Worm (Caenorhabditis elegans) whole organism, L3 larva: ENCODE measurements around the gene srbc-26.

ENCODE experiments used
- R02D3.7 ChIP-seq: fragments of 150-350 bp; optimal IDR thresholded peaks from 2 replicates; lab custom pipeline; 2014; ENCODE audit warnings: missing biosample characterization, missing genetic modification characterization
- aly-2 ChIP-seq: fragments of 150-350 bp; optimal IDR thresholded peaks from 2 replicates; lab custom pipeline; 2014; ENCODE audit warnings: missing biosample characterization, missing genetic modification characterization
- ama-1 ChIP-seq: fragments of 150-350 bp; optimal IDR thresholded peaks from 2 replicates; lab custom pipeline; 2018
- ceh-28 ChIP-seq: fragments of 150-350 bp; optimal IDR thresholded peaks from 2 replicates; lab custom pipeline; 2014; ENCODE audit warnings: missing biosample characterization, missing genetic modification reagents, missing genetic modification characterization
- daf-12 ChIP-seq: fragments of 150-350 bp; optimal IDR thresholded peaks from 2 replicates; lab custom pipeline; 2014; ENCODE audit warnings: missing biosample characterization, missing genetic modification reagents, missing genetic modification characterization
- egl-27 ChIP-seq: sonication (generic microtip); optimal IDR thresholded peaks from 4 replicates; lab custom pipeline; 2017; ENCODE audit warnings: missing biosample characterization, missing genetic modification reagents, missing genetic modification characterization
- egl-5 ChIP-seq: fragments of 150-350 bp; optimal IDR thresholded peaks from 2 replicates; lab custom pipeline; 2017; ENCODE audit warnings: missing biosample characterization, missing genetic modification reagents, missing genetic modification characterization, inconsistent platforms
- elt-2 ChIP-seq: sonication (generic microtip); optimal IDR thresholded peaks from 2 replicates; lab custom pipeline; 2016; ENCODE audit warnings: missing genetic modification reagents, mild to moderate bottlenecking, missing genetic modification characterization, missing compliant biosample characterization
- elt-3 ChIP-seq, 3 experiments: fragments of 150-350 bp in 1 of 3; sonication (generic microtip) in 2 of 3; optimal IDR thresholded peaks; 2 replicates in 2 of 3; 4 replicates in 1 of 3; lab custom pipeline; 2014 to 2017; ENCODE audit warnings: missing biosample characterization in 3 of 3, missing genetic modification characterization in 3 of 3
- fkh-2 ChIP-seq: fragments of 150-350 bp; optimal IDR thresholded peaks from 2 replicates; lab custom pipeline; 2014; ENCODE audit warnings: missing biosample characterization, missing genetic modification reagents, missing genetic modification characterization
- hmg-11 ChIP-seq: sonication (generic microtip); optimal IDR thresholded peaks from 2 replicates; lab custom pipeline; 2016; ENCODE audit warnings: missing genetic modification characterization, missing compliant biosample characterization
- jun-1 ChIP-seq: fragments of 150-350 bp; optimal IDR thresholded peaks from 2 replicates; lab custom pipeline; 2014; ENCODE audit warnings: missing biosample characterization, missing genetic modification reagents, missing genetic modification characterization
- lin-39 ChIP-seq: fragments of 150-350 bp; optimal IDR thresholded peaks from 2 replicates; lab custom pipeline; 2018; ENCODE audit warnings: missing biosample characterization, missing genetic modification reagents, missing genetic modification characterization
- lsy-12 ChIP-seq: sonication (generic microtip); optimal IDR thresholded peaks from 2 replicates; lab custom pipeline; 2016; ENCODE audit warnings: mild to moderate bottlenecking, missing genetic modification characterization, missing compliant biosample characterization
- mdl-1 ChIP-seq: fragments of 150-350 bp; optimal IDR thresholded peaks from 2 replicates; lab custom pipeline; 2014; ENCODE audit warnings: missing biosample characterization, missing genetic modification characterization
- mml-1 ChIP-seq: fragments of 150-350 bp; sonication (generic microtip); optimal IDR thresholded peaks from 3 replicates; lab custom pipeline; 2014; ENCODE audit warnings: missing biosample characterization, missing genetic modification characterization
- nfya-1 ChIP-seq: sonication (generic microtip); optimal IDR thresholded peaks from 2 replicates; lab custom pipeline; 2017; ENCODE audit warnings: missing genetic modification characterization, mild to moderate bottlenecking, missing compliant biosample characterization, antibody characterized with exemption, moderate library complexity; ENCODE audit not compliant: insufficient read depth
- nhr-11 ChIP-seq: fragments of 150-350 bp; optimal IDR thresholded peaks from 2 replicates; lab custom pipeline; 2014; ENCODE audit warnings: missing biosample characterization, missing genetic modification characterization
- nhr-12 ChIP-seq: fragments of 150-350 bp; optimal IDR thresholded peaks from 2 replicates; lab custom pipeline; 2014; ENCODE audit warnings: missing biosample characterization, missing genetic modification characterization
- nhr-23 ChIP-seq: fragments of 150-350 bp; optimal IDR thresholded peaks from 2 replicates; lab custom pipeline; 2014; ENCODE audit warnings: missing biosample characterization, missing genetic modification reagents, missing genetic modification characterization
- nhr-237 ChIP-seq: fragments of 150-350 bp; optimal IDR thresholded peaks from 2 replicates; lab custom pipeline; 2014; ENCODE audit warnings: missing biosample characterization, missing genetic modification characterization
- nhr-25 ChIP-seq: sonication (generic microtip); optimal IDR thresholded peaks from 2 replicates; lab custom pipeline; 2017; ENCODE audit warnings: missing biosample characterization, missing genetic modification characterization
- nhr-28 ChIP-seq: fragments of 150-350 bp; optimal IDR thresholded peaks from 2 replicates; lab custom pipeline; 2014; ENCODE audit warnings: missing biosample characterization, missing genetic modification characterization
- nhr-43 ChIP-seq: sonication (generic microtip); optimal IDR thresholded peaks from 2 replicates; lab custom pipeline; 2016; ENCODE audit warnings: mild to moderate bottlenecking, missing genetic modification characterization, missing compliant biosample characterization; ENCODE audit not compliant: poor library complexity, severe bottlenecking
- nhr-67 ChIP-seq: fragments of 150-350 bp; optimal IDR thresholded peaks from 2 replicates; lab custom pipeline; 2014; ENCODE audit warnings: missing biosample characterization, missing genetic modification characterization
- nhr-77 ChIP-seq: fragments of 150-350 bp; optimal IDR thresholded peaks from 2 replicates; lab custom pipeline; 2014; ENCODE audit warnings: missing biosample characterization, missing genetic modification characterization
- pqm-1 ChIP-seq: fragments of 150-350 bp; optimal IDR thresholded peaks from 2 replicates; lab custom pipeline; 2017; ENCODE audit warnings: missing biosample characterization, missing genetic modification characterization, inconsistent platforms
- sea-2 ChIP-seq: fragments of 150-350 bp; sonication (generic microtip); optimal IDR thresholded peaks from 4 replicates; lab custom pipeline; 2014; ENCODE audit warnings: missing biosample characterization, missing genetic modification reagents, missing genetic modification characterization
- snpc-4 ChIP-seq: fragments of 150-350 bp; optimal IDR thresholded peaks from 2 replicates; lab custom pipeline; 2014; ENCODE audit warnings: missing biosample characterization, missing genetic modification characterization
- tbx-2 ChIP-seq: sonication (generic microtip); optimal IDR thresholded peaks from 2 replicates; lab custom pipeline; 2016; ENCODE audit warnings: mild to moderate bottlenecking, missing genetic modification characterization, missing compliant biosample characterization
- unc-39 ChIP-seq: sonication (generic microtip); optimal IDR thresholded peaks from 4 replicates; lab custom pipeline; 2017; ENCODE audit warnings: missing biosample characterization, missing genetic modification characterization
- unc-62 ChIP-seq: fragments of 150-350 bp; sonication (generic microtip); optimal IDR thresholded peaks from 4 replicates; lab custom pipeline; 2014; ENCODE audit warnings: missing biosample characterization, missing genetic modification reagents, missing genetic modification characterization
- zag-1 ChIP-seq: fragments of 150-350 bp; optimal IDR thresholded peaks from 2 replicates; lab custom pipeline; 2014; ENCODE audit warnings: missing biosample characterization, missing genetic modification characterization
- ztf-11 ChIP-seq: fragments of 150-350 bp; optimal IDR thresholded peaks from 2 replicates; lab custom pipeline; 2014; ENCODE audit warnings: missing biosample characterization, missing genetic modification characterization
- ztf-4 ChIP-seq: fragments of 150-350 bp; optimal IDR thresholded peaks from 2 replicates; lab custom pipeline; 2014; ENCODE audit warnings: missing biosample characterization, missing genetic modification characterization

The srbc-26 gene

DNA sequence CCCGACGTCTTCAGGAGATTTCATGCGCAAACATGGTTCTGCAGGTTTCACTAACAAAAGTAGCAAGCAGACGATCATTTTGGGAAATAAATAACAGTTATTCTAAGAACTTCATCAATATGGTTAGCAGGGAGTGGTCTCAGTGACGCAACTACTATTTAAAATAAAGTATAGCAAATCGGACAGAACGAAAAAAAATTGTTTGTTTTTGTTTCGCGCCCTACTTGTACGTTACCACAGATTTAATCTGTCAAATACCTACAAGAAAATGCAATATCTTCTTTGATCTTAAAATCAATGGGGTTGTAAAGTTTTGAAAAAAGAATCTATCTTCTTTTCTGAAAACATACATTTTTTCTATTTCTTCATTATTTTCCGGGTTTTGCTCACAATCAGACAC lies 27.3 kb downstream of the srbc-26 start, which contains the start of gene srz-96:
srz-96 (plus strand) TSS at position 301 of the 400 bp plus-strand sequence.
- TF ChIP-seq sea-2, result no peak
- no peak for TF ChIP-seq nhr-11
- TF ChIP-seq egl-5 (tag; lab: Kevin White, UChicago), result no peak
- no peak for TF ChIP-seq ama-1 (lab: Kevin White, UChicago)
- no peak for TF ChIP-seq ztf-4 (tag; lab: Kevin White, UChicago)
- TF ChIP-seq mml-1, result no peak
- TF ChIP-seq nhr-12 (tag; lab: Kevin White, UChicago), result no peak

DNA sequence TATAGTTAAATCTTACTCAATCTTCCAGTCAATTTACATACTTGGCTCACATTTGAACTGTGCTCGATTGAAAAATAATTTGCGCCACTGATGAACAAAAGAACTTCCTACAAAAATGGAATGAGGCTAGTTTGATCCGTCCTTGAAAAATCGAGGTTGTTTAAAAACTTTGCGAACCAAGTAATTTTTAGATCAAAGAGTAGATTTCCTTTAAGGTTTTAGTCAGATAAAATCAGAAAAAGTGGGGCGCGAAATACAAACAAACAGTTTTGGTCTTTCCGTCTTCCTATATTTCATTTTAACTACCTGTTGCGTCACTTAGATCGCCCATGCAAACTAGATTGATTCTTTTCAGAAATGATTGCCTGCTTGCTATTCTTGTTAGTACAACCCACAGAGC lies 30.2 kb downstream of the srbc-26 start, which contains the start of gene Y68A4A.10:
Y68A4A.10 (plus strand) TSS at position 301 of the 400 bp plus-strand sequence.
- no peak for TF ChIP-seq R02D3.7 (tag; lab: Kevin White, UChicago)
- TF ChIP-seq zag-1 (tag; lab: Kevin White, UChicago), result no peak
- TF ChIP-seq ceh-28, result no peak
- TF ChIP-seq sea-2, result no peak
- TF ChIP-seq egl-27 (tag; lab: Kevin White, UChicago), result no peak
- TF ChIP-seq nhr-67, result no peak
- no peak for TF ChIP-seq unc-62
- no peak for TF ChIP-seq nhr-43 (tag; lab: Kevin White, UChicago)
- TF ChIP-seq lsy-12 (tag; lab: Kevin White, UChicago), result no peak
- no peak for TF ChIP-seq jun-1 (tag; lab: Kevin White, UChicago)
- TF ChIP-seq hmg-11 (tag; lab: Kevin White, UChicago), result no peak
- no peak for TF ChIP-seq aly-2 (tag; lab: Kevin White, UChicago)
- no peak for TF ChIP-seq nhr-12 (tag; lab: Kevin White, UChicago)

DNA sequence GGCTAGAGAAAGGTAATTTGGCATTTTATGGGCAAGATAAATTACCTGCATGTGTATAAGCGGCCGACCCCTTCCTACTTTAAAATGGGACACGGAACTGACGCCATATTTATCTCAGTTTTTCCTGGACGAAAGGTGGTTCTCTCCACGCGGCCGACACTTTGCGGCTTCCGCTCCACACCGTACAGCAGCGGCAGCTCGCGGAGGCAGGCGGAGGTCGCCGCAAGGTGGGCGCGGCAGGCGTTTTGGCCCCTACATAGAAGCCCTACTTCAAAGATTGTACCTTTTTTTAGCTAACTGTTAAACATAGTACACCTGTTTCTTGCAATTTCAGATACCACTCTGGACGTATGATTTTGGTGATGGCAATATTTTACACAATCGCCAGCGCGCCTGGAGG lies 34.8 kb downstream of the srbc-26 start:
- TF ChIP-seq nhr-23 (tag; lab: Kevin White, UChicago) (no peak), unc-39 (tag; lab: Kevin White, UChicago) (no peak), ama-1 (lab: Kevin White, UChicago) (no peak), nhr-67 (no peak), mml-1 (no peak), pqm-1 (tag; lab: Kevin White, UChicago) (no peak), ztf-11 (tag; lab: Kevin White, UChicago) (no peak), snpc-4 (tag; lab: Kevin White, UChicago) (no peak), nhr-77 (tag; lab: Kevin White, UChicago) (no peak), ceh-28 (no peak), mdl-1 (tag; lab: Kevin White, UChicago) (no peak), unc-62 (no peak), lsy-12 (tag; lab: Kevin White, UChicago) (no peak), lin-39 (no peak), elt-3 (tag; optimal IDR thresholded peaks at IDR 0.05; lab: Kevin White, UChicago) (no peak), nfya-1 (no peak), tbx-2 (no peak), fkh-2 (tag; lab: Kevin White, UChicago) (no peak), nhr-237 (tag; lab: Kevin White, UChicago) (no peak)

DNA sequence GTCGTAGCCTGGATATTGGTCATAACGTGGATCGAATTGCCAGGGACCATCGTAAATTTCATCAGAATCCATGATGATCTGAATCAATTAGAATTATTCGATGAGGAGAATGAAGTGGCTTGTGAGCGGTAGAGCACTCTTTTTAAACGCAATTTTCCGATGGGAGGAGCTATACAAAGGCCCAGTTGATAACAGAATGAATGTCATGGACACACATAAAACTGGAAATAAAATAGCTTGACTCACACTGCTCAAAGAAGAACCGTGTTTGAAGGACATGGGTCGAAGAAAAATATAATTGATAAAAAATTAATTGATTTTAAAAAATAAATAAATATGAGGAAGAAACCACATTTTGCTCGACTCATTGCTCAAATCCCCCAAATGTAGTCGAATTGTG lies 36.4 kb downstream of the srbc-26 start, which contains the start of gene Y68A4A.13:
Y68A4A.13 (minus strand) TSS at position 101 of the 400 bp plus-strand sequence.
- TF ChIP-seq nhr-77 (tag; lab: Kevin White, UChicago) (no peak), ama-1 (lab: Kevin White, UChicago) (no peak), nhr-25 (tag; lab: Kevin White, UChicago) (no peak), tbx-2 (no peak), daf-12 (tag; lab: Kevin White, UChicago) (no peak), zag-1 (tag; lab: Kevin White, UChicago) (no peak), R02D3.7 (tag; lab: Kevin White, UChicago) (no peak), ztf-4 (tag; lab: Kevin White, UChicago) (no peak), lsy-12 (tag; lab: Kevin White, UChicago) (no peak), snpc-4 (tag; lab: Kevin White, UChicago) (no peak), unc-39 (tag; lab: Kevin White, UChicago) (no peak), nhr-67 (no peak), elt-2 (tag; lab: Kevin White, UChicago) (no peak), nhr-12 (tag; lab: Kevin White, UChicago) (no peak), egl-27 (tag; lab: Kevin White, UChicago) (no peak), pqm-1 (tag; lab: Kevin White, UChicago) (no peak), nhr-28 (tag; lab: Kevin White, UChicago) (no peak), mdl-1 (tag; lab: Kevin White, UChicago) (no peak)
